Worm (Caenorhabditis elegans) whole organism, mixed stage, embryonic: Measurements from ENCODE around the gene cnd-1.

ENCODE experiments used
- blmp-1 ChIP-seq: fragments of 150-350 bp; optimal IDR thresholded peaks from 2 replicates; lab custom pipeline; 2014; ENCODE audit warnings: missing biosample characterization, missing genetic modification characterization
- ces-1 ChIP-seq: fragments of 150-350 bp; optimal IDR thresholded peaks from 2 replicates; lab custom pipeline; 2014; ENCODE audit warnings: missing biosample characterization, missing genetic modification reagents, missing genetic modification characterization
- cnd-1 ChIP-seq: fragments of 200-800 bp; sonication (Bioruptor generic); optimal IDR thresholded peaks from 2 replicates; lab custom pipeline; 2018; ENCODE audit warnings: mild to moderate bottlenecking, missing genetic modification characterization, missing compliant biosample characterization
- drap-1 ChIP-seq: fragments of 200-800 bp; sonication (Bioruptor generic); optimal IDR thresholded peaks from 3 replicates; lab custom pipeline; 2018; ENCODE audit warnings: mild to moderate bottlenecking, missing genetic modification characterization, missing compliant biosample characterization
- elt-3 ChIP-seq: fragments of 150-350 bp; optimal IDR thresholded peaks from 2 replicates; lab custom pipeline; 2014; ENCODE audit warnings: missing biosample characterization, missing genetic modification characterization
- mab-5 ChIP-seq: fragments of 150-350 bp; optimal IDR thresholded peaks from 2 replicates; lab custom pipeline; 2014; ENCODE audit warnings: missing biosample characterization, missing genetic modification characterization
- mep-1 ChIP-seq: fragments of 150-350 bp; optimal IDR thresholded peaks from 2 replicates; lab custom pipeline; 2017; ENCODE audit warnings: missing biosample characterization, missing genetic modification reagents, missing genetic modification characterization, inconsistent platforms
- nhr-28 ChIP-seq: fragments of 150-350 bp; optimal IDR thresholded peaks from 2 replicates; lab custom pipeline; 2014; ENCODE audit warnings: missing biosample characterization, missing genetic modification characterization

- TF ChIP-seq ces-1 (GFP tag; lab: Kevin White, UChicago) (no peak), mep-1 (tag; lab: Kevin White, UChicago) (no peak), blmp-1 (tag; lab: Kevin White, UChicago) (no peak), nhr-28 (tag; lab: Kevin White, UChicago) (no peak), mab-5 (tag; lab: Kevin White, UChicago) (no peak), drap-1 (GFP tag; lab: Kevin White, UChicago) (no peak), cnd-1 (tag; lab: Kevin White, UChicago) (no peak), elt-3 (no peak)
These were observed 2.6 kb downstream of the cnd-1 start for ce11 chrIII:5241854-5242253.
